Worm (Caenorhabditis elegans) whole organism, L3 larva: ENCODE results near the gene srlf-22.
A peak's percentile ranks its signal among the peaks of the same experiment; 100 is the strongest.

Experiments
- R02D3.7 ChIP-seq: fragments of 150-350 bp; optimal IDR thresholded peaks from 2 replicates; lab custom pipeline; 2014; ENCODE audit warnings: missing biosample characterization, missing genetic modification characterization
- ZK546.5 ChIP-seq: sonication (generic microtip); optimal IDR thresholded peaks from 2 replicates; lab custom pipeline; 2017; ENCODE audit warnings: missing biosample characterization, missing genetic modification characterization
- aly-2 ChIP-seq: fragments of 150-350 bp; optimal IDR thresholded peaks from 2 replicates; lab custom pipeline; 2014; ENCODE audit warnings: missing biosample characterization, missing genetic modification characterization
- ama-1 ChIP-seq: fragments of 150-350 bp; optimal IDR thresholded peaks from 2 replicates; lab custom pipeline; 2018
- ceh-28 ChIP-seq: fragments of 150-350 bp; optimal IDR thresholded peaks from 2 replicates; lab custom pipeline; 2014; ENCODE audit warnings: missing biosample characterization, missing genetic modification reagents, missing genetic modification characterization
- ceh-9 ChIP-seq: sonication (generic microtip); optimal IDR thresholded peaks from 2 replicates; lab custom pipeline; 2018; ENCODE audit warnings: missing biosample characterization, missing genetic modification characterization
- daf-12 ChIP-seq: fragments of 150-350 bp; optimal IDR thresholded peaks from 2 replicates; lab custom pipeline; 2014; ENCODE audit warnings: missing biosample characterization, missing genetic modification reagents, missing genetic modification characterization
- egl-27 ChIP-seq: sonication (generic microtip); optimal IDR thresholded peaks from 4 replicates; lab custom pipeline; 2017; ENCODE audit warnings: missing biosample characterization, missing genetic modification reagents, missing genetic modification characterization
- egl-5 ChIP-seq: fragments of 150-350 bp; optimal IDR thresholded peaks from 2 replicates; lab custom pipeline; 2017; ENCODE audit warnings: missing biosample characterization, missing genetic modification reagents, missing genetic modification characterization, inconsistent platforms
- elt-1 ChIP-seq: fragments of 150-350 bp; optimal IDR thresholded peaks from 2 replicates; lab custom pipeline; 2014; ENCODE audit warnings: missing biosample characterization, missing genetic modification characterization
- elt-2 ChIP-seq: sonication (generic microtip); optimal IDR thresholded peaks from 2 replicates; lab custom pipeline; 2016; ENCODE audit warnings: missing genetic modification reagents, mild to moderate bottlenecking, missing genetic modification characterization, missing compliant biosample characterization
- elt-3 ChIP-seq, 3 experiments: fragments of 150-350 bp in 1 of 3; sonication (generic microtip) in 2 of 3; optimal IDR thresholded peaks; 2 replicates in 2 of 3; 4 replicates in 1 of 3; lab custom pipeline; 2014 to 2017; ENCODE audit warnings: missing biosample characterization in 3 of 3, missing genetic modification characterization in 3 of 3
- fkh-10 ChIP-seq: sonication (generic microtip); optimal IDR thresholded peaks from 2 replicates; lab custom pipeline; 2017; ENCODE audit warnings: missing biosample characterization, missing genetic modification reagents, missing genetic modification characterization
- fkh-2 ChIP-seq: fragments of 150-350 bp; optimal IDR thresholded peaks from 2 replicates; lab custom pipeline; 2014; ENCODE audit warnings: missing biosample characterization, missing genetic modification reagents, missing genetic modification characterization
- fos-1 ChIP-seq: fragments of 150-350 bp; optimal IDR thresholded peaks from 2 replicates; lab custom pipeline; 2014; ENCODE audit warnings: missing biosample characterization, missing genetic modification characterization
- jun-1 ChIP-seq: fragments of 150-350 bp; optimal IDR thresholded peaks from 2 replicates; lab custom pipeline; 2014; ENCODE audit warnings: missing biosample characterization, missing genetic modification reagents, missing genetic modification characterization
- lin-15B ChIP-seq: fragments of 150-350 bp; optimal IDR thresholded peaks from 2 replicates; lab custom pipeline; 2014; ENCODE audit warnings: missing biosample characterization, missing genetic modification characterization
- mdl-1 ChIP-seq: fragments of 150-350 bp; optimal IDR thresholded peaks from 2 replicates; lab custom pipeline; 2014; ENCODE audit warnings: missing biosample characterization, missing genetic modification characterization
- mml-1 ChIP-seq: fragments of 150-350 bp; sonication (generic microtip); optimal IDR thresholded peaks from 3 replicates; lab custom pipeline; 2014; ENCODE audit warnings: missing biosample characterization, missing genetic modification characterization
- nfya-1 ChIP-seq: sonication (generic microtip); optimal IDR thresholded peaks from 2 replicates; lab custom pipeline; 2017; ENCODE audit warnings: missing genetic modification characterization, mild to moderate bottlenecking, missing compliant biosample characterization, antibody characterized with exemption, moderate library complexity; ENCODE audit not compliant: insufficient read depth
- nhr-11 ChIP-seq: fragments of 150-350 bp; optimal IDR thresholded peaks from 2 replicates; lab custom pipeline; 2014; ENCODE audit warnings: missing biosample characterization, missing genetic modification characterization
- nhr-12 ChIP-seq: fragments of 150-350 bp; optimal IDR thresholded peaks from 2 replicates; lab custom pipeline; 2014; ENCODE audit warnings: missing biosample characterization, missing genetic modification characterization
- nhr-23 ChIP-seq: fragments of 150-350 bp; optimal IDR thresholded peaks from 2 replicates; lab custom pipeline; 2014; ENCODE audit warnings: missing biosample characterization, missing genetic modification reagents, missing genetic modification characterization
- nhr-237 ChIP-seq: fragments of 150-350 bp; optimal IDR thresholded peaks from 2 replicates; lab custom pipeline; 2014; ENCODE audit warnings: missing biosample characterization, missing genetic modification characterization
- nhr-25 ChIP-seq: sonication (generic microtip); optimal IDR thresholded peaks from 2 replicates; lab custom pipeline; 2017; ENCODE audit warnings: missing biosample characterization, missing genetic modification characterization
- nhr-28 ChIP-seq: fragments of 150-350 bp; optimal IDR thresholded peaks from 2 replicates; lab custom pipeline; 2014; ENCODE audit warnings: missing biosample characterization, missing genetic modification characterization
- nhr-43 ChIP-seq: sonication (generic microtip); optimal IDR thresholded peaks from 2 replicates; lab custom pipeline; 2016; ENCODE audit warnings: mild to moderate bottlenecking, missing genetic modification characterization, missing compliant biosample characterization; ENCODE audit not compliant: poor library complexity, severe bottlenecking
- nhr-67 ChIP-seq: fragments of 150-350 bp; optimal IDR thresholded peaks from 2 replicates; lab custom pipeline; 2014; ENCODE audit warnings: missing biosample characterization, missing genetic modification characterization
- nhr-76 ChIP-seq: fragments of 150-350 bp; sonication (generic microtip); optimal IDR thresholded peaks from 5 replicates; lab custom pipeline; 2014; ENCODE audit warnings: missing biosample characterization, missing genetic modification characterization
- pha-4 ChIP-seq: fragments of 150-350 bp; optimal IDR thresholded peaks from 2 replicates; lab custom pipeline; 2014; ENCODE audit warnings: missing biosample characterization, missing genetic modification reagents, missing genetic modification characterization
- pqm-1 ChIP-seq: fragments of 150-350 bp; optimal IDR thresholded peaks from 2 replicates; lab custom pipeline; 2017; ENCODE audit warnings: missing biosample characterization, missing genetic modification characterization, inconsistent platforms
- sea-2 ChIP-seq: fragments of 150-350 bp; sonication (generic microtip); optimal IDR thresholded peaks from 4 replicates; lab custom pipeline; 2014; ENCODE audit warnings: missing biosample characterization, missing genetic modification reagents, missing genetic modification characterization
- skn-1 ChIP-seq: fragments of 150-350 bp; optimal IDR thresholded peaks from 2 replicates; lab custom pipeline; 2014; ENCODE audit warnings: missing biosample characterization, missing genetic modification characterization
- snpc-4 ChIP-seq: fragments of 150-350 bp; optimal IDR thresholded peaks from 2 replicates; lab custom pipeline; 2014; ENCODE audit warnings: missing biosample characterization, missing genetic modification characterization
- unc-39 ChIP-seq: sonication (generic microtip); optimal IDR thresholded peaks from 4 replicates; lab custom pipeline; 2017; ENCODE audit warnings: missing biosample characterization, missing genetic modification characterization
- unc-62 ChIP-seq: fragments of 150-350 bp; sonication (generic microtip); optimal IDR thresholded peaks from 4 replicates; lab custom pipeline; 2014; ENCODE audit warnings: missing biosample characterization, missing genetic modification reagents, missing genetic modification characterization
- ztf-11 ChIP-seq: fragments of 150-350 bp; optimal IDR thresholded peaks from 2 replicates; lab custom pipeline; 2014; ENCODE audit warnings: missing biosample characterization, missing genetic modification characterization
- ztf-4 ChIP-seq: fragments of 150-350 bp; optimal IDR thresholded peaks from 2 replicates; lab custom pipeline; 2014; ENCODE audit warnings: missing biosample characterization, missing genetic modification characterization

The srlf-22 gene

ce11 chrV:893437-894018, 2.6 kb downstream of the srlf-22 start, which contains the start of the genes srlf-23 and srlf-20:
Gene srlf-23 (minus strand): TSS chrV:893537.
Gene srlf-20 (plus strand): TSS chrV:893968.
- TF ChIP-seq egl-27 (tag; lab: Kevin White, UChicago) (no peak), mml-1 (tag; lab: Kevin White, UChicago) (no peak), daf-12 (tag; lab: Kevin White, UChicago) (no peak), nfya-1 (tag; lab: Kevin White, UChicago) (no peak), ceh-28 (no peak), ZK546.5 (no peak), ztf-4 (tag; lab: Kevin White, UChicago) (no peak), nhr-25 (tag; lab: Kevin White, UChicago) (no peak), aly-2 (tag; lab: Kevin White, UChicago) (no peak), jun-1 (no peak), nhr-76 (tag; lab: Kevin White, UChicago) (no peak), unc-39 (tag; lab: Kevin White, UChicago) (no peak), fkh-2 (tag; lab: Kevin White, UChicago) (no peak), snpc-4 (tag; lab: Kevin White, UChicago) (no peak), lin-15B (tag; lab: Kevin White, UChicago) (no peak), nhr-43 (tag; lab: Kevin White, UChicago) (no peak), ztf-11 (tag; lab: Kevin White, UChicago) (no peak), fkh-10 (GFP tag; lab: Kevin White, UChicago) (no peak)

ce11 chrV:899087-899486, 8.2 kb downstream of the srlf-22 start, which contains the start of gene nas-32:
Gene nas-32 (minus strand): TSS chrV:899187.
- TF ChIP-seq fkh-10 (GFP tag; lab: Kevin White, UChicago) (no peak), snpc-4 (tag; lab: Kevin White, UChicago) (no peak), mml-1 (tag; lab: Kevin White, UChicago) (no peak), nfya-1 (tag; lab: Kevin White, UChicago) (no peak), ztf-11 (tag; lab: Kevin White, UChicago) (no peak), nhr-12 (tag; lab: Kevin White, UChicago) (no peak), pha-4 (no peak), nhr-76 (tag; lab: Kevin White, UChicago) (no peak), ceh-9 (no peak), daf-12 (tag; lab: Kevin White, UChicago) (no peak), elt-3 (tag; optimal IDR thresholded peaks at IDR 0.05; lab: Kevin White, UChicago) (no peak), nhr-28 (no peak), egl-27 (tag; lab: Kevin White, UChicago) (no peak), sea-2 (no peak)

- no peak for TF ChIP-seq snpc-4 (tag; lab: Kevin White, UChicago)
- no peak for TF ChIP-seq ztf-11 (tag; lab: Kevin White, UChicago)
- no peak for TF ChIP-seq aly-2 (tag; lab: Kevin White, UChicago)
- peak; percentile 31 for TF ChIP-seq nhr-76 (tag; lab: Kevin White, UChicago)
- peak; percentile 52 for TF ChIP-seq nhr-43 (tag; lab: Kevin White, UChicago)
- no peak for TF ChIP-seq skn-1 (tag; lab: Kevin White, UChicago)
- no peak for TF ChIP-seq fos-1
- no peak for TF ChIP-seq nhr-67
- TF ChIP-seq nhr-11 (tag; lab: Kevin White, UChicago): no peak
- no peak for TF ChIP-seq nfya-1 (tag; lab: Kevin White, UChicago)
- peak; percentile 59 for TF ChIP-seq elt-2 (tag; lab: Kevin White, UChicago)
- no peak for TF ChIP-seq ztf-4 (tag; lab: Kevin White, UChicago)
- no peak for TF ChIP-seq nhr-28
- no peak for TF ChIP-seq fkh-10 (GFP tag; lab: Kevin White, UChicago)
- no peak for TF ChIP-seq nhr-237
- TF ChIP-seq nhr-23 (tag; lab: Kevin White, UChicago): peak; percentile 10
- TF ChIP-seq nhr-25 (tag; lab: Kevin White, UChicago): peak; percentile 30
- peak; percentile 51 for TF ChIP-seq mdl-1 (tag; lab: Kevin White, UChicago)
- no peak for TF ChIP-seq ama-1 (lab: Kevin White, UChicago)
- TF ChIP-seq pqm-1 (tag; lab: Kevin White, UChicago): peak; percentile 42
- TF ChIP-seq R02D3.7 (tag; lab: Kevin White, UChicago): no peak
- no peak for TF ChIP-seq unc-62 (GFP tag; lab: Kevin White, UChicago)
- TF ChIP-seq elt-1 (tag; lab: Kevin White, UChicago): no peak
- TF ChIP-seq egl-5 (tag; lab: Kevin White, UChicago): no peak
- no peak for TF ChIP-seq ZK546.5
- TF ChIP-seq sea-2: no peak
- TF ChIP-seq lin-15B (tag; lab: Kevin White, UChicago): peak; percentile 5
- TF ChIP-seq daf-12 (tag; lab: Kevin White, UChicago): no peak
Observed at ce11 chrV:903460-903859, 12.5 kb downstream of the srlf-22 start, which contains the start of gene fmo-5. Gene fmo-5 (minus strand): TSS chrV:903665.
